Fruit fly (Drosophila melanogaster): ENCODE data around the gene Mgat3.

Mgat3 gene

dm6 chr2L:13182415-13182814 lies at the start of gene Mgat3:
TSS of gene Mgat3 (minus strand) at chr2L:13182596.
- no peak for TF ChIP-seq Pif1A (GFP tag; optimal IDR thresholded peaks at IDR 0.05)
- TF ChIP-seq gl (tag; optimal IDR thresholded peaks at IDR 0.05) = no peak

- TF ChIP-seq CG13204 (GFP tag; optimal IDR thresholded peaks at IDR 0.05) (no peak), D1 (tag; optimal IDR thresholded peaks at IDR 0.05) (no peak), CG32121 (GFP tag; IDR thresholded peaks at IDR 0.05) (no peak), fd96Ca (GFP tag; IDR thresholded peaks at IDR 0.05) (no peak), CG17806 (tag; optimal IDR thresholded peaks at IDR 0.05) (no peak), EcR (GFP tag; optimal IDR thresholded peaks at IDR 0.05) (no peak), Pif1B (GFP tag; optimal IDR thresholded peaks at IDR 0.05) (no peak), CG8159 (tag; optimal IDR thresholded peaks at IDR 0.05) (no peak), CG14655 (GFP tag; optimal IDR thresholded peaks at IDR 0.05) (no peak), CG10348 (GFP tag; IDR thresholded peaks at IDR 0.05) (no peak), CG34367 (tag; optimal IDR thresholded peaks at IDR 0.05) (no peak), CG12605 (GFP tag; IDR thresholded peaks at IDR 0.05) (no peak), gl (tag; optimal IDR thresholded peaks at IDR 0.05) (no peak), CG8301 (tag; optimal IDR thresholded peaks at IDR 0.05) (no peak), Snoo (tag; optimal IDR thresholded peaks at IDR 0.05) (no peak), CG15710 (tag; optimal IDR thresholded peaks at IDR 0.05) (no peak), Pif1A (GFP tag; optimal IDR thresholded peaks at IDR 0.05) (no peak), CG9948 (tag; optimal IDR thresholded peaks at IDR 0.05) (no peak), CG4496 (GFP tag; IDR thresholded peaks at IDR 0.05) (no peak)
These were observed 49.3 kb upstream of the Mgat3 start, which contains the start of gene Prosalpha6T for dm6 chr2L:13231739-13232138. TSS of gene Prosalpha6T (plus strand) at chr2L:13232039.

- TF ChIP-seq CG34367 (tag; optimal IDR thresholded peaks at IDR 0.05) = no peak
These were observed 47.0 kb upstream of the Mgat3 start, which contains the start of gene CG16815 for dm6 chr2L:13229388-13229882. TSS of gene CG16815 (plus strand) at chr2L:13229832.

dm6 chr2L:13227242-13227641 lies 44.8 kb upstream of the Mgat3 start, which contains the start of gene CG16813:
TSS of gene CG16813 (plus strand) at chr2L:13227529.
- TF ChIP-seq CG34367 (tag; optimal IDR thresholded peaks at IDR 0.05) (no peak), CG15710 (tag; optimal IDR thresholded peaks at IDR 0.05) (no peak), CG9948 (tag; optimal IDR thresholded peaks at IDR 0.05) (no peak), CG13204 (GFP tag; optimal IDR thresholded peaks at IDR 0.05) (no peak), Snoo (tag; optimal IDR thresholded peaks at IDR 0.05) (no peak), CG12605 (GFP tag; IDR thresholded peaks at IDR 0.05) (no peak), fd96Ca (GFP tag; IDR thresholded peaks at IDR 0.05) (no peak), CG32121 (GFP tag; IDR thresholded peaks at IDR 0.05) (no peak), rn (GFP tag; IDR thresholded peaks at IDR 0.05) (no peak), Pif1A (GFP tag; optimal IDR thresholded peaks at IDR 0.05) (no peak), Pif1B (GFP tag; optimal IDR thresholded peaks at IDR 0.05) (no peak), CG10348 (GFP tag; IDR thresholded peaks at IDR 0.05) (no peak), CG14655 (GFP tag; optimal IDR thresholded peaks at IDR 0.05) (no peak), CG8159 (tag; optimal IDR thresholded peaks at IDR 0.05) (no peak), Ets98B (GFP tag; IDR thresholded peaks at IDR 0.05) (no peak), EcR (GFP tag; optimal IDR thresholded peaks at IDR 0.05) (no peak), CG4496 (GFP tag; IDR thresholded peaks at IDR 0.05) (no peak), D1 (tag; optimal IDR thresholded peaks at IDR 0.05) (no peak)

dm6 chr2L:13225225-13225840 lies 42.9 kb upstream of the Mgat3 start, which contains the start of gene CG15480:
TSS of gene CG15480 (minus strand) at chr2L:13225275.
- TF ChIP-seq D1 (tag; optimal IDR thresholded peaks at IDR 0.05) (no peak), CG12605 (GFP tag; IDR thresholded peaks at IDR 0.05) (no peak), CG8159 (tag; optimal IDR thresholded peaks at IDR 0.05) (no peak), CG9948 (tag; optimal IDR thresholded peaks at IDR 0.05) (no peak), Pif1A (GFP tag; optimal IDR thresholded peaks at IDR 0.05) (no peak), CG17806 (tag; optimal IDR thresholded peaks at IDR 0.05) (no peak), CG4496 (GFP tag; IDR thresholded peaks at IDR 0.05) (no peak), fd96Ca (GFP tag; IDR thresholded peaks at IDR 0.05) (no peak), Ets98B (GFP tag; IDR thresholded peaks at IDR 0.05) (no peak), Snoo (tag; optimal IDR thresholded peaks at IDR 0.05) (no peak)

dm6 chr2L:13222225-13222648 lies 39.8 kb upstream of the Mgat3 start, which contains the start of the genes Ski6 and CG16812:
TSS of gene Ski6 (minus strand) at chr2L:13222429.
TSS of gene CG16812 (plus strand) at chr2L:13222587.
- TF ChIP-seq CG4496 (GFP tag; IDR thresholded peaks at IDR 0.05) = 0 out of 3 replicates have a peak, but pooled peaks have one; percentile 27
- no peak for TF ChIP-seq CG8159 (tag; optimal IDR thresholded peaks at IDR 0.05)
- no peak for TF ChIP-seq CG17806 (tag; optimal IDR thresholded peaks at IDR 0.05)
- TF ChIP-seq D1 (tag; optimal IDR thresholded peaks at IDR 0.05) = no peak
- TF ChIP-seq CG14655 (GFP tag; optimal IDR thresholded peaks at IDR 0.05) = no peak
- TF ChIP-seq CG34367 (tag; optimal IDR thresholded peaks at IDR 0.05) = peak; percentile 22
- TF ChIP-seq CG12605 (GFP tag; IDR thresholded peaks at IDR 0.05) = 0 out of 2 replicates have a peak, but pooled peaks have one; percentile 47
- peak; percentile 67 for TF ChIP-seq Ets98B (GFP tag; IDR thresholded peaks at IDR 0.05)
- no peak for TF ChIP-seq CG13204 (GFP tag; optimal IDR thresholded peaks at IDR 0.05)
- peak; percentile 62 for TF ChIP-seq CG15710 (tag; optimal IDR thresholded peaks at IDR 0.05)
- peak; percentile 33; the same call in 1 of the 2 replicates for TF ChIP-seq CG32121 (GFP tag; IDR thresholded peaks at IDR 0.05)
- no peak for TF ChIP-seq CG9948 (tag; optimal IDR thresholded peaks at IDR 0.05)
- no peak for TF ChIP-seq EcR (GFP tag; optimal IDR thresholded peaks at IDR 0.05)

All from whole organism, pupa.